Fruit fly (Drosophila melanogaster) Kc167 (cell line): ENCODE results near the gene CG13314.

Experiments
- Myc ChIP-seq: fragments of >200 bp; optimal IDR thresholded peaks from 2 replicates; lab custom pipeline; 2017; ENCODE audit warnings: missing external identifiers
- Sin3A ChIP-seq: fragments of >200 bp; optimal IDR thresholded peaks from 2 replicates; lab custom pipeline; 2018; ENCODE audit warnings: missing external identifiers
- h ChIP-seq: fragments of >200 bp; optimal IDR thresholded peaks from 3 replicates; lab custom pipeline; 2018; ENCODE audit warnings: missing external identifiers
- insv ChIP-seq: fragments of >200 bp; optimal IDR thresholded peaks from 3 replicates; lab custom pipeline; 2018; ENCODE audit warnings: missing external identifiers
- psq ChIP-seq: fragments of >200 bp; optimal IDR thresholded peaks from 2 replicates; lab custom pipeline; 2017; ENCODE audit warnings: missing external identifiers
- ttk ChIP-seq: sonication (Bioruptor generic); optimal IDR thresholded peaks from 2 replicates; lab custom pipeline; 2017; ENCODE audit warnings: missing external identifiers

The CG13314 gene

DNA sequence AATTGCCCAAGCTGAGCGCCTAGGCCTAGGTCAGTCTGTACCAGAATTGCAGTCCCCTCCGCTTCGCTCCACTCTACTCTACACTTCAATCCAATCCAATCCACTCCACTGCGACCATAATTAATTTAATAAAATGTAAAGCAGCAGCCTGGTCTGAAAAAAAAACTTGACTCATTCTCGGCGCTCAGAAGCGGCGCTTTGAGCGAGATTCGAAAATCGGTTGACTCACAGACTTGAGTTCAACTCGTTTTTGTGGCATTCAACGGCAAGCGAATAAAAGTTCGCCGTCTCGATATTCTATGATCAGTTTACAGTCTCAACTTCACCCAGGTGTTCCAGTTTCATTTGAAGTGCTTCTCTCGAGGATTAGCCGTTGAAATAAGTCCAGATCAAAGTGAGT is at the start of gene CG13314:
CG13314 (plus strand) TSS at position 301 of the 400 bp plus-strand sequence.
- TF ChIP-seq insv (lab: Kevin White, UChicago) (no peak), ttk (lab: Kevin White, UChicago) (no peak)

DNA sequence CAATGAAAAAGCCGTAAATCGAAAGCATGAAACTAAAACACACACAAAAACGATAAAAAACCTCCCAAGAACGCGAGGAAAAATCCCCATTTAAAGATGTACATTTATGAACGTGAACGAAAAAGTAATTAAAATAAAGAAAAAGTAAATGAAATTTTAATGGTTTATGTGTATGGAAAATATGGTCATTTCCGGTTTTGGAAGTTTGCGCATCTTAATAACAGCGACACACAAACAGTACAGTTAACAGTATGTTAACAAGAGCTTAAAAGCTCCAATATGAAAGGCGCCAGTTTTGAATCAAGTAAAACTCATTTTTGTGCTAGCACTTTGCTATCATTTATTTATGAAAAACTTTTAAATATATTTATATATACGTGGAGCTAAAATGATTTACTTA is 49.7 kb upstream of the CG13314 start:
- TF ChIP-seq h, result no peak
- no peak for TF ChIP-seq Sin3A (lab: Kevin White, UChicago)
- no peak for TF ChIP-seq psq (lab: Kevin White, UChicago)
- TF ChIP-seq ttk (lab: Kevin White, UChicago), result no peak
- no peak for TF ChIP-seq insv (lab: Kevin White, UChicago)

DNA sequence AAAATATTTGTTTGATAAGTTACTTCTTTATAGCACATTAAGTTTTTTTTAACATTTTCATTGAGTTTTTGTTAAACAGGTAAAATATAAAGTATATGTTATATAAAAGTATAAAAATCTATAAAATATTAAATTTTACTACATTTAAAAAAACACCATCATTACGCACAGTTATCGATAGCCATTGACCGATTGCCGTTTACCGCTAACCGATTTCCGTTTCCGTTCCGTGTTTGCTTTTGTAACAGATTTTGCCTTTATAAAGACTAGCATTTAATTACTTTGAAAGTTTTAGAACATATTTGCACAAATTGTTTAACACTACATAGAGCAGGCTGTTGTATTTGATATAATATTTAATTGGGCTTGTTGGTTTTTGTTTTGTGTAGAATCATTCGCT is 41.9 kb upstream of the CG13314 start:
- TF ChIP-seq insv (lab: Kevin White, UChicago) (no peak), h (no peak), Sin3A (lab: Kevin White, UChicago) (no peak), ttk (lab: Kevin White, UChicago) (no peak), psq (lab: Kevin White, UChicago) (no peak)

DNA sequence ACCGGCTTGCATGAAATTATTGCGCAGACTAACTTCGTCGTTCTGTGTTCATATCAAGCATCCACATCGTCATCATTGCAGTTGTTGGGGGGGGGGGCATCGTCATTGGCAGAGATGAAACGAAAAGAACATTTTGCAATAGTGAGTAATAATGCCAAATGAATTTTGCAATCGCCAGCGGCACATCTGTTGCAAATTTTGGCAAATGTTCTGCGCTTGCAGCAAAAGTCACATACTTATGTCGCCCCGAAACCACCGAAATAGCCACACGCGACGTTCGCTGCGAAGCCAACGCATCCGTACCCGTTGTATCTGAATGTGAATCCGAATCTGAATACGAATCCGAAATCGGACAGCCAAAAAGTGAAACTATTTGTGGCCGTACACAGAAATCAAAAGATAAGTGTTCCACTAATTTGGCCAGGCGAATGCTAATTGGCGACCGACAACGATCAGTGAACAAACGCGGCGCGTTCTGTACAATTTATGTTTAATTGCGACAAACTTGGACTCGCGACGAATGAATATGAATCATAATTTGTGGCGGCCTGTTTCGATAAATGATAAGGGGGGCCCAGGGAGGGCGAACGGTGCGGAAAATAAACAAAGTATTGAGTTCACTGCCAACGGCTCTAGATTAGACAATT is 33.6 kb upstream of the CG13314 start:
- no peak for TF ChIP-seq ttk (lab: Kevin White, UChicago)
- no peak for TF ChIP-seq Sin3A (lab: Kevin White, UChicago)
- no peak for TF ChIP-seq Myc (lab: Kevin White, UChicago)
- TF ChIP-seq psq (lab: Kevin White, UChicago), result no peak
- TF ChIP-seq insv (lab: Kevin White, UChicago), result no peak
- TF ChIP-seq h, result no peak

DNA sequence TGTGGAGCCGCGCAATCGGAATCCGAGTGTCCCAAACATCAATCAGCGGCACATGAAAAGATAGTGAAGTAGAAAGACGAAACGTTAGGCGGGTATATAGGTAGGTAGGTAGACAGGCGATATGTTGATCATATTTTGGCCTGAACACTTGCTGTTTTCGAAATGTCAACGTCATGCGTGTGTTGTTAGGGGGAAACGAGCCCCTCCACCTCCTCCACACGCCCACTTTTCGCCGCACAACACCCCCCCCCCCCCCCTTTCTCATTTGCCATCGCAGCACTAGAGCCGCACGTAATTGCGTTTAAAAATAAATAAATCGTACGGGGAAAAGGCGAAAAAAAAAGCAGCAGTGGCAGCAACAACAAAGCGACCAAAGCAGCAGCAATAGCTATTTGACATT is 31.8 kb upstream of the CG13314 start:
- TF ChIP-seq insv (lab: Kevin White, UChicago) (no peak), ttk (lab: Kevin White, UChicago) (no peak), h (no peak), Myc (lab: Kevin White, UChicago) (no peak), Sin3A (lab: Kevin White, UChicago) (no peak), psq (lab: Kevin White, UChicago) (no peak)

DNA sequence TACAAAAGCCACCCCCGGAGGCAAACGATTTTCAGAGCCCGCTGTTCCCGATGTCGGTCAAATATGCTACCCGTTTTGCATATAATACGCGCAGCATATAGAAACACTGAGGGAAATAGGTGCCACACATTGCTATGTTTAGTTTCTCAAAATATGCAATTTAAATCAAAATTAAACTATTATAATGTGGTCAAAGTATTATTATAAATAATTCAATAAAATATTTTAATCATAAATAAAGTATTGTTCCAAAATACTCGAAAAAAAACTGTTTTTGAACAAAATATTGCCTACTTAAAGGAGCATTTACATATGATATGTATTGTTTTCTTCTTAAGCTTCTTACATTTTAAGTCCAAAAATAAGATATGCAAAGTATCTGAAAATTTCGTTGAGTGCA is 30.6 kb upstream of the CG13314 start:
- TF ChIP-seq ttk (lab: Kevin White, UChicago) (no peak), Sin3A (lab: Kevin White, UChicago) (no peak), h (no peak), Myc (lab: Kevin White, UChicago) (no peak), psq (lab: Kevin White, UChicago) (no peak), insv (lab: Kevin White, UChicago) (no peak)

DNA sequence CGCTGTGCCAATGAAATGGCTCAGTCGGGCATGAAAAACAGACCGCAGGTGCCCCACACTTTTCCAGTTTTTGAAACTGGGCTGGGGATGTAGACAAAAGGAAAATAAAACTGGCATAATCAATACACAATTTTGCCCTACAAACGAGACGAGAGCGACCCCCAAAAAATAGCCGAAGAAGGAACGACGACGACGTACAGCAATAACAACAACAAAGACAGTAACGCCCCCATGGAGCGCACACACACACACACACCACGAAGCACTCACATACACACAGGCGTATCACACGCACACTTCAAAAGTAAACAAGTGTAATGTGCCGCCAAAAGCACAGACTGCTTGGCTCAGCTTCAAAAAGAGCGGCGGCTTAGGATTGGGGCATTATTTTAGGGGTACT is 30.1 kb upstream of the CG13314 start:
- no peak for TF ChIP-seq psq (lab: Kevin White, UChicago)
- TF ChIP-seq h, result no peak
- no peak for TF ChIP-seq Myc (lab: Kevin White, UChicago)
- no peak for TF ChIP-seq ttk (lab: Kevin White, UChicago)
- no peak for TF ChIP-seq insv (lab: Kevin White, UChicago)
- no peak for TF ChIP-seq Sin3A (lab: Kevin White, UChicago)

DNA sequence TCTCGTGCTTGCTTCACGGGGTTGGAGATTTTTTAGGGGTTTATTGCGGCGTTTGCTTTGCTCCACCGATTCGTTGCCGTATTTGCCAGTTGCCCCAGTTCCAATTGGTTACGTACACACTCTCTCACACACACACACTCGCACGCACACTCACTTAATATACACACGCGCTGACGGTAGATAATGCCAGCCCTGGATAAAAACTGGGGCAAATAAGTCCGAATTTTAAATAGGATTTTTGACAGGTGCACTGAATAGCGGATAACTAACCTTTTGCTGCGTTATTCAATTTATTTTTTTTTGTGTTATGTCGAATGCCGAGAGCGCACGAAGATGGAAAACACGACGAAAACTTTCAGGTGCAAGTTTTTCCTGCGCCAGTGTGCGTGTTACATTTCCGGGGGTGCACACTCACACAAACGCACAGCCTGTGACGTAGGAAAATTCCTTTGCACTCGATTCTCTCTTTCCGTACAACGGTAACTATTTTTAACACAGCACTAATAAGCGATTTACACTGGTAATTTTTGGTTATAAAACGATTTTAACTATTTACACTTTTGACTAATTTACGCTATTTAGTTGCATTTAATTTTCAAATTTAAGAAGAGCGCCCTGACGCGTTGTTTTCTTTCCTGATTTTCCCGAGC is 28.9 kb upstream of the CG13314 start:
- TF ChIP-seq h, result no peak
- no peak for TF ChIP-seq Myc (lab: Kevin White, UChicago)
- no peak for TF ChIP-seq ttk (lab: Kevin White, UChicago)

DNA sequence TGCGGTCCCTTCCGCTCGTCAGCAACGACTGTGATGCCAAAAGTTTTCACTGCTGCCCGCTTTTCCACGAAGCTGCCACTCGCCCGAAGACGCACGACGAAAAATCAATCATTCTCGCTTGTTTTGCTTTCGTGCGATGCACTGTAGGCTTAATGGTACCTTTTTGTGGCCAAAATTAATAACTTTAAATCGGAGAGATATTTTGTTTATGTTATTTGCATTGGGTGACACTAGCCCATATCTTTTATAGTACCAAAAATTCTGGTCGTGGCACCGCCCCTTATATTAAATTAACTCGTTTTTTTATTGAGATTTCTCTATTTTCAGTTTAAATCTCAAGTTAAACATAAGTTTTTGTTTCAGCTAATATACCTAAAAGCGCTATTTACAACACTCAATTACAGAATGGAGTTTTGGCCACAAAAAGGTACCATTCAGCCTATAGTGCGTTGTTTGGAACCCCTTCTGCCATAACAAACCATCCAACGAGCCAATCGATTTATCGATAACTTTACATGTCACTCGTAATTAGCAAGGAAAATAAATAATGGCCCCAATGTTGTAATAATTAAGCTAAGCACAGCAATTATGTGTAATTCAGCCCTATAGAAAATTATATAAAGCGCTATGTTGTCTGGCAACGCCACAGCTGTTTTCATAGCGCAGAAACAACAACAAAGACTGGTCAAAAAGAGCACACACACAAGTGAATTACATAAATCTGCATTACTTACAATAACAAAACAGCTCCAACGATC is 28.2 kb upstream of the CG13314 start:
- TF ChIP-seq h, result no peak
- no peak for TF ChIP-seq Sin3A (lab: Kevin White, UChicago)
- TF ChIP-seq psq (lab: Kevin White, UChicago), result no peak
- no peak for TF ChIP-seq Myc (lab: Kevin White, UChicago)
- TF ChIP-seq ttk (lab: Kevin White, UChicago), result no peak
- TF ChIP-seq insv (lab: Kevin White, UChicago), result no peak

DNA sequence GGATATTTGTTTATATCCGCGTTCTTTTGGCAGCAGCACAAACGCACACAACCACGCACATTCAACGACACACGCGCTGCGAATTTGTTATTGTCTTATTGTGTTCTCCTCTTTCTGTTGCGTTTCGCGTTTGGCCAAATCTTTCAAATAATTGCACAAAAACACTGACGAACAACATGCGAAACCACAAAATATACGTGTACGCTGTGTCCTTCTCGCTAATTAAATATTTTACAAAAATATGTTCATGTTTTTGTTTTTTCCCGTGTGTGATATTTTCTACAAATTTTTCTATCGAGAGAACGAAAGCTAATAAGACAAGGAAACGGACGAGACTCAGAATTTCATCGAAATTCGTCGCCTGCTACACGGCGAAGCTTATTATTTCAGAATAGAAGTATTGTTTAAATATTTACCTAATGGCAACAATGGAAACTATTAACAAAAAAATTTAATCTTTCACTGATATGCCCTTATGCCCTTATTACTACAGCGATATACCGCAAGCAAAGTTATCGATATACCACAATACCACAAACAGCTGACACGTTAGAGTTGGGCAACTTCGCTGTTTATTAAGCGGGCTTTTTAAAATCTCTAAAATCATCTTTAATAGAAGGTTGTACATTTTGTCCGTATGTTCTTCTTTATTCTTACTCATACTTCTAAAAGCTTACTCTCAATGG is 27.5 kb upstream of the CG13314 start, which contains the start of the genes CG43783 and orb2:
CG43783 (minus strand) TSS at position 311 of the 686 bp plus-strand sequence.
orb2 (minus strand) TSS at position 502 of the 686 bp plus-strand sequence.
- TF ChIP-seq ttk (lab: Kevin White, UChicago) (no peak), h (no peak), psq (lab: Kevin White, UChicago) (no peak), Sin3A (lab: Kevin White, UChicago) (no peak), insv (lab: Kevin White, UChicago) (no peak), Myc (lab: Kevin White, UChicago) (no peak)

DNA sequence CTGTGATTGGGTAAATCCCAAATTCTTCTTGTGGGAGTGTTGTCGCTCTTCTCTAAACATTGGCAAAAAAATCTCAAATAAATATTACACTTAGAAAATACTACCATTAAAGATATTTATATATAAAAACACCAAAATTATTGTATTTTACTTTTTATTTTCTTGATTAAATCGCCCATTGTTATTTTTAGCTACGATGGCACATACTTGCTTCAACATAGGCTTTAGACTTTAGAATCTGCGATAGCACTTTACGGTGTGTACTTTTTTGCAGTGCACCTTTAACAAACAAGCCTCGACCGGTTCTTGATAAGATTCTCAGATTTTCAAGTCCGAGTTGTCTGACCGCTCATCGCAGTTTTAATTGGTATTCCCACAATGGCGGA is 27.0 kb upstream of the CG13314 start, which contains the start of gene GNBP3:
GNBP3 (plus strand) TSS at position 374 of the 386 bp plus-strand sequence.
- TF ChIP-seq insv (lab: Kevin White, UChicago) (no peak), Myc (lab: Kevin White, UChicago) (no peak), ttk (lab: Kevin White, UChicago) (no peak), h (no peak), psq (lab: Kevin White, UChicago) (no peak), Sin3A (lab: Kevin White, UChicago) (no peak)
